Worm (Caenorhabditis elegans) whole organism, L4 larva: Measurements from ENCODE around the gene C05B5.11.

Experiments
- fkh-10 ChIP-seq: fragments of 150-350 bp; optimal IDR thresholded peaks from 2 replicates; lab custom pipeline; 2014; ENCODE audit warnings: missing biosample characterization, missing genetic modification reagents, missing genetic modification characterization
- nhr-237 ChIP-seq: sonication (generic microtip); optimal IDR thresholded peaks from 2 replicates; lab custom pipeline; 2017; ENCODE audit warnings: missing biosample characterization, missing genetic modification characterization
- skn-1 ChIP-seq: fragments of 150-350 bp; optimal IDR thresholded peaks from 2 replicates; lab custom pipeline; 2014; ENCODE audit warnings: missing biosample characterization, missing genetic modification characterization
- zip-11 ChIP-seq: fragments of 200-800 bp; sonication (Bioruptor generic); IDR thresholded peaks from 2 replicates; pipeline ENCODE4 v1.3.6; 2022; ENCODE audit warnings: missing genetic modification characterization, missing compliant biosample characterization
- ztf-11 ChIP-seq: fragments of 150-350 bp; optimal IDR thresholded peaks from 2 replicates; lab custom pipeline; 2014; ENCODE audit warnings: missing biosample characterization, missing genetic modification characterization

DNA sequence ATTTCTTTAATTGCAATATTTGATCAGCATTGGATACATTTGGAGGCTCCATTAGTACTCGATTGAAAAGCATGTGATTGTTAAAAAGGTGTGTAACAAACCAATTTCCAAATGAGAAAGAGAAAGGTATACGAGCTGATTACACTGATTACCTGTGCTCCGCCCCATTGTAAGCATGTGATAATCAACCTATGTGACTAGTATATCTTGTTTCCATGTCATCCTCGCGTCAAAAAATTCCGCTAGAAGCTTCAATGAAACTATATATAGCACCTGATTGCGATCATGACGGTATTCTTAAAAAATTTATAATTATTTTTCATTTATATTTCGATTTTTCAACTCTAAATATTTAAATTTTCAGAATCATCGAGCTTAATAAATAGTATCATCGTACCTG, 26.2 kb downstream of the C05B5.11 start, which contains the start of gene M04D8.4:
- TF ChIP-seq fkh-10 (GFP tag; lab: Kevin White, UChicago) (no peak), skn-1 (no peak), nhr-237 (tag; lab: Kevin White, UChicago) (no peak), zip-11 (GFP tag; lab: Robert Waterston, UW) (no peak), ztf-11 (tag; lab: Kevin White, UChicago) (no peak)
